Fruit fly (Drosophila melanogaster) whole organism, embryonic: ENCODE data around the gene sick.

Experiments
- Atf3 ChIP-seq: fragments of 200-800 bp; sonication (Bioruptor generic); optimal IDR thresholded peaks from 3 replicates; lab custom pipeline; 2016; ENCODE audit warnings: missing biosample characterization, missing genetic modification characterization
- Atf6 ChIP-seq: fragments of 200-800 bp; sonication (Bioruptor generic); IDR thresholded peaks from 2 replicates; pipeline ENCODE4 v1.3.6; 2022; ENCODE audit warnings: missing biosample characterization, missing genetic modification characterization
- CG10267 ChIP-seq: fragments of 200-800 bp; sonication (Bioruptor generic); optimal IDR thresholded peaks from 2 replicates; lab custom pipeline; 2018; ENCODE audit warnings: missing biosample characterization, mild to moderate bottlenecking, missing genetic modification characterization, moderate library complexity
- CG12219 ChIP-seq: fragments of 200-800 bp; sonication (Bioruptor generic); optimal IDR thresholded peaks from 3 replicates; lab custom pipeline; 2018; ENCODE audit warnings: missing biosample characterization, mild to moderate bottlenecking, missing genetic modification characterization
- CG12744 ChIP-seq: fragments of 200-800 bp; sonication (Bioruptor generic); optimal IDR thresholded peaks from 2 replicates; lab custom pipeline; 2016; ENCODE audit warnings: missing biosample characterization, missing genetic modification characterization
- CG12769 ChIP-seq: fragments of 200-800 bp; sonication (Bioruptor generic); optimal IDR thresholded peaks from 2 replicates; lab custom pipeline; 2019; ENCODE audit warnings: missing biosample characterization, mild to moderate bottlenecking, missing genetic modification characterization, moderate library complexity
- CG13287 ChIP-seq: fragments of 200-800 bp; sonication (Bioruptor generic); IDR thresholded peaks from 2 replicates; pipeline ENCODE4 v1.3.6; 2022; ENCODE audit warnings: missing biosample characterization, missing genetic modification characterization; ENCODE audit not compliant: partially characterized antibody
- CG16813 ChIP-seq: fragments of 200-800 bp; sonication (Bioruptor generic); IDR thresholded peaks from 3 replicates; pipeline ENCODE4 v1.3.6; 2022; ENCODE audit warnings: missing biosample characterization, missing genetic modification characterization; ENCODE audit not compliant: partially characterized antibody
- CG17328 ChIP-seq: fragments of 200-800 bp; sonication (Bioruptor generic); IDR thresholded peaks from 2 replicates; pipeline ENCODE4 v1.3.6; 2022; ENCODE audit warnings: missing biosample characterization, missing genetic modification characterization
- CG17829 ChIP-seq: fragments of 200-800 bp; optimal IDR thresholded peaks from 2 replicates; lab custom pipeline; 2019; ENCODE audit warnings: missing biosample characterization, mild to moderate bottlenecking, missing genetic modification characterization, moderate library complexity
- CG17912 ChIP-seq: fragments of 200-800 bp; sonication (Bioruptor generic); optimal IDR thresholded peaks from 2 replicates; lab custom pipeline; 2018; ENCODE audit warnings: missing biosample characterization, mild to moderate bottlenecking, missing genetic modification characterization
- CG18011 ChIP-seq: fragments of 200-800 bp; sonication (Bioruptor generic); optimal IDR thresholded peaks from 2 replicates; lab custom pipeline; 2017; ENCODE audit warnings: missing biosample characterization, missing genetic modification characterization, mild to moderate bottlenecking, moderate library complexity, missing genotype
- CG2120 ChIP-seq: fragments of 200-800 bp; sonication (Bioruptor generic); optimal IDR thresholded peaks from 3 replicates; lab custom pipeline; 2016; ENCODE audit warnings: missing biosample characterization, missing genetic modification characterization
- CG2875 ChIP-seq: fragments of 200-800 bp; sonication (Bioruptor generic); optimal IDR thresholded peaks from 2 replicates; lab custom pipeline; 2017; ENCODE audit warnings: missing biosample characterization, mild to moderate bottlenecking, missing genetic modification characterization, missing genetic modification reagents
- CG30431 ChIP-seq: fragments of 200-800 bp; sonication (Bioruptor generic); optimal IDR thresholded peaks from 2 replicates; lab custom pipeline; 2017; ENCODE audit warnings: missing biosample characterization, missing genetic modification characterization
- CG31224 ChIP-seq: fragments of 200-800 bp; sonication (Bioruptor generic); IDR thresholded peaks from 2 replicates; pipeline ENCODE4 v1.3.6; 2022; ENCODE audit warnings: missing biosample characterization, missing genetic modification characterization
- CG33213 ChIP-seq: fragments of 200-800 bp; sonication (Bioruptor generic); optimal IDR thresholded peaks from 3 replicates; lab custom pipeline; 2016; ENCODE audit warnings: missing biosample characterization, missing genetic modification characterization
- CG6765 ChIP-seq: fragments of 200-800 bp; sonication (Bioruptor generic); optimal IDR thresholded peaks from 3 replicates; lab custom pipeline; 2017; ENCODE audit warnings: missing biosample characterization, mild to moderate bottlenecking, missing genetic modification characterization
- CG7963 ChIP-seq: fragments of 200-800 bp; sonication (Bioruptor generic); IDR thresholded peaks from 3 replicates; pipeline ENCODE4 v1.3.6; 2022; ENCODE audit warnings: missing biosample characterization, missing genetic modification characterization; ENCODE audit not compliant: partially characterized antibody
- CG8944 ChIP-seq: fragments of 200-800 bp; sonication (Bioruptor generic); optimal IDR thresholded peaks from 3 replicates; lab custom pipeline; 2016; ENCODE audit warnings: missing biosample characterization, missing genetic modification characterization
- CG9932 ChIP-seq: fragments of 200-800 bp; sonication (Bioruptor generic); IDR thresholded peaks from 2 replicates; pipeline ENCODE4 v1.3.6; 2022; ENCODE audit warnings: missing biosample characterization, missing genetic modification characterization
- D19A ChIP-seq: fragments of 200-800 bp; optimal IDR thresholded peaks from 3 replicates; lab custom pipeline; 2019; ENCODE audit warnings: missing biosample characterization, mild to moderate bottlenecking, missing genetic modification characterization, moderate library complexity
- Dad ChIP-seq: fragments of 200-800 bp; sonication (Bioruptor generic); optimal IDR thresholded peaks from 3 replicates; lab custom pipeline; 2016; ENCODE audit warnings: missing biosample characterization, missing genetic modification characterization
- Deaf1 ChIP-seq: fragments of 200-800 bp; optimal IDR thresholded peaks from 3 replicates; lab custom pipeline; 2019; ENCODE audit warnings: missing biosample characterization, mild to moderate bottlenecking, missing genetic modification characterization, moderate library complexity
- Dll ChIP-seq: fragments of 200-800 bp; sonication (Bioruptor generic); IDR thresholded peaks from 4 replicates; pipeline ENCODE4 v1.3.6; 2022; ENCODE audit warnings: missing biosample characterization, missing genetic modification characterization; ENCODE audit not compliant: partially characterized antibody
- HLH54F ChIP-seq: fragments of 200-800 bp; sonication (Bioruptor generic); optimal IDR thresholded peaks from 3 replicates; lab custom pipeline; 2016; ENCODE audit warnings: missing biosample characterization, missing genetic modification characterization
- Hr78 ChIP-seq, 2 experiments: fragments of 200-800 bp in 1 of 2; fragments of >200 bp in 1 of 2; sonication (Bioruptor generic) in 1 of 2; optimal IDR thresholded peaks; 2 replicates each; lab custom pipeline; 2017 to 2019; ENCODE audit warnings: missing biosample characterization in 2 of 2, missing genetic modification characterization in 2 of 2, mild to moderate bottlenecking in 1 of 2, moderate library complexity in 1 of 2
- MESR4 ChIP-seq: fragments of 200-800 bp; sonication (Bioruptor generic); optimal IDR thresholded peaks from 2 replicates; lab custom pipeline; 2018; ENCODE audit warnings: missing biosample characterization, mild to moderate bottlenecking, missing genetic modification characterization, moderate library complexity
- Mad ChIP-seq: fragments of 200-800 bp; sonication (Bioruptor generic); optimal IDR thresholded peaks from 2 replicates; lab custom pipeline; 2016; ENCODE audit warnings: missing biosample characterization, missing genetic modification characterization
- Nf-YA ChIP-seq: fragments of 200-800 bp; sonication (Bioruptor generic); IDR thresholded peaks from 2 replicates; pipeline ENCODE4 v1.3.6; 2022; ENCODE audit warnings: missing biosample characterization, missing genetic modification characterization
- Sox102F ChIP-seq: fragments of 200-800 bp; sonication (Bioruptor generic); optimal IDR thresholded peaks from 2 replicates; lab custom pipeline; 2018; ENCODE audit warnings: missing biosample characterization, mild to moderate bottlenecking, missing genetic modification characterization, moderate library complexity
- Sry-δ ChIP-seq: fragments of 200-800 bp; sonication (Bioruptor generic); optimal IDR thresholded peaks from 2 replicates; lab custom pipeline; 2016; ENCODE audit warnings: missing biosample characterization, missing genetic modification characterization
- TFAM ChIP-seq: fragments of 200-800 bp; sonication (Bioruptor generic); optimal IDR thresholded peaks from 2 replicates; lab custom pipeline; 2017; ENCODE audit warnings: missing biosample characterization, missing genetic modification characterization, inconsistent platforms
- btn ChIP-seq: fragments of 200-800 bp; sonication (Bioruptor generic); optimal IDR thresholded peaks from 2 replicates; lab custom pipeline; 2016; ENCODE audit warnings: missing biosample characterization, missing genetic modification characterization
- crp ChIP-seq, 2 experiments: fragments of 200-800 bp; sonication (Bioruptor generic); optimal IDR thresholded peaks; 2 replicates in 1 of 2; 3 replicates in 1 of 2; lab custom pipeline; 2017; ENCODE audit warnings: missing biosample characterization in 2 of 2, missing genetic modification characterization in 2 of 2, mild to moderate bottlenecking in 1 of 2, moderate library complexity in 1 of 2
- cwo ChIP-seq: fragments of 200-800 bp; sonication (Bioruptor generic); optimal IDR thresholded peaks from 3 replicates; lab custom pipeline; 2017; ENCODE audit warnings: missing biosample characterization, missing genetic modification characterization, mild to moderate bottlenecking, moderate library complexity, missing genetic modification reagents
- dmrt99B ChIP-seq: fragments of 200-800 bp; sonication (Bioruptor generic); optimal IDR thresholded peaks from 2 replicates; lab custom pipeline; 2018; ENCODE audit warnings: missing biosample characterization, mild to moderate bottlenecking, missing genetic modification characterization, moderate library complexity
- dpn ChIP-seq, 2 experiments: fragments of 200-800 bp; sonication (Bioruptor generic); optimal IDR thresholded peaks; 3 replicates each; lab custom pipeline; 2016; ENCODE audit warnings: missing biosample characterization in 2 of 2, missing genetic modification characterization in 2 of 2
- fd3F ChIP-seq: fragments of 200-800 bp; sonication (Bioruptor generic); optimal IDR thresholded peaks from 2 replicates; lab custom pipeline; 2018; ENCODE audit warnings: missing biosample characterization, mild to moderate bottlenecking, missing genetic modification characterization, moderate library complexity
- gsb-n ChIP-seq: fragments of 200-800 bp; sonication (Bioruptor generic); optimal IDR thresholded peaks from 3 replicates; lab custom pipeline; 2018; ENCODE audit warnings: missing biosample characterization, mild to moderate bottlenecking, missing genetic modification characterization
- insv ChIP-seq, 2 experiments: fragments of 200-800 bp; sonication (Bioruptor generic); optimal IDR thresholded peaks; 3 replicates each; lab custom pipeline; 2016 to 2018; ENCODE audit warnings: missing biosample characterization in 2 of 2, missing genetic modification characterization in 2 of 2
- jigr1 ChIP-seq: fragments of 200-800 bp; sonication (Bioruptor generic); IDR thresholded peaks from 3 replicates; pipeline ENCODE4 v1.3.6; 2022; ENCODE audit warnings: missing biosample characterization, missing genetic modification characterization
- jing ChIP-seq: fragments of 200-800 bp; sonication (Bioruptor generic); optimal IDR thresholded peaks from 2 replicates; lab custom pipeline; 2018; ENCODE audit warnings: missing biosample characterization, mild to moderate bottlenecking, missing genetic modification characterization
- maf-S ChIP-seq: fragments of 200-800 bp; sonication (Bioruptor generic); optimal IDR thresholded peaks from 2 replicates; lab custom pipeline; 2016; ENCODE audit warnings: missing biosample characterization, missing genetic modification characterization
- pita ChIP-seq: fragments of 200-800 bp; sonication (Bioruptor generic); optimal IDR thresholded peaks from 2 replicates; lab custom pipeline; 2017; ENCODE audit warnings: missing biosample characterization, mild to moderate bottlenecking, missing genetic modification characterization
- repo ChIP-seq: fragments of 200-800 bp; sonication (Bioruptor generic); optimal IDR thresholded peaks from 2 replicates; lab custom pipeline; 2016; ENCODE audit warnings: missing biosample characterization, missing genetic modification characterization
- seq ChIP-seq: fragments of 200-800 bp; sonication (Bioruptor generic); IDR thresholded peaks from 2 replicates; pipeline ENCODE4 v1.3.6; 2022; ENCODE audit warnings: missing biosample characterization, missing genetic modification characterization
- ssp ChIP-seq: fragments of 200-800 bp; sonication (Bioruptor generic); IDR thresholded peaks from 2 replicates; pipeline ENCODE4 v1.3.6; 2022; ENCODE audit warnings: missing biosample characterization, missing genetic modification characterization
- yki ChIP-seq: fragments of >200 bp; optimal IDR thresholded peaks from 3 replicates; lab custom pipeline; 2018

Gene sick

DNA sequence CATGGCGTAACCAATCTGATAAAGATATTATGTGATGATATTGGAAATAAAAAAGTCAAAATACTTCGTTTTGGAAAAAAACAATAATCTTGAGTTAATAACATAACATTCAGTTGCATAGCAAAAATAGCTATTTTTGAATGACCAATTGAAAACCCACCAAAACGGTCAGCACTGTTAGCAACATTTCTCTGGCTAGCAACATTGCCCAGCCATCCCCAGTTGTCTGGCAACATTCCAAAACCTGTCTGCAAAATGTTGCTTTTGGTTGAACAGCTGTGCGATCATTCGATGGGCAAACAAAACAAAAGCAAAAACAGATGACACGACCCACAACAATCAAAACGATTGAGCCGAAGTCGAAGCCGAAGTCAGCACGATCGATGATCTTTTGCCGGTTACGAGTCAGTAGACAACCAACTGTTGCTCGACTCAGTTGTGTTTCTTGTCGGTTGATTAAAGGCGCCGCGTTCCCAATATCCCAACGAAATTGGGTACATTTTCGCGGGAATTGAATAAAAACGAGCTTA is 69.4 kb downstream of the sick start (continued):
- TF ChIP-seq CG12744 (GFP tag; lab: Kevin White, UChicago): peak; percentile 94
- peak; percentile 92 to 97 for TF ChIP-seq dpn (GFP tag; optimal IDR thresholded peaks at IDR 0.05; lab: Kevin White, UChicago)
- peak; percentile 89 for TF ChIP-seq Nf-YA (GFP tag; lab: Robert Waterston, UW)
- TF ChIP-seq jing (GFP tag; lab: Kevin White, UChicago): peak; percentile 81
- TF ChIP-seq jigr1 (GFP tag; lab: Robert Waterston, UW): peak; percentile 11; the same call in 1 of the 3 replicates
- peak; percentile 95 for TF ChIP-seq CG2875 (GFP tag; lab: Kevin White, UChicago)
- TF ChIP-seq CG17328 (GFP tag; lab: Robert Waterston, UW): peak; percentile 98
- peak; percentile 97 for TF ChIP-seq gsb-n (tag; lab: Kevin White, UChicago)
- TF ChIP-seq CG6765: peak; percentile 72
- TF ChIP-seq D19A (tag; lab: Kevin White, UChicago): peak; percentile 73
- TF ChIP-seq Hr78 (GFP tag; optimal IDR thresholded peaks at IDR 0.05; lab: Kevin White, UChicago): peak in 1 of 2 experiments; percentile 67
- no peak for TF ChIP-seq pita (GFP tag; lab: Kevin White, UChicago)
- peak; percentile 94 for TF ChIP-seq dmrt99B (tag; lab: Kevin White, UChicago)
- peak; percentile 90 for TF ChIP-seq CG30431 (GFP tag; lab: Kevin White, UChicago)
- TF ChIP-seq repo (GFP tag; lab: Kevin White, UChicago): peak; percentile 82
- TF ChIP-seq CG12769: peak; percentile 97
- peak; percentile 77 for TF ChIP-seq ssp
- TF ChIP-seq insv (GFP tag; optimal IDR thresholded peaks at IDR 0.05; lab: Kevin White, UChicago): peak; percentile 27 to 32
- TF ChIP-seq yki (lab: Kevin White, UChicago): no peak
- TF ChIP-seq seq: peak; percentile 98
- TF ChIP-seq cwo (GFP tag; lab: Kevin White, UChicago): peak; percentile 88
- peak; percentile 96 for TF ChIP-seq CG2120
- peak; percentile 88 for TF ChIP-seq CG10267 (tag; lab: Kevin White, UChicago)
- TF ChIP-seq maf-S (GFP tag; lab: Kevin White, UChicago): peak; percentile 95
- TF ChIP-seq Deaf1: peak; percentile 99
- TF ChIP-seq Atf3: peak; percentile 90
- TF ChIP-seq CG31224 (GFP tag; lab: Robert Waterston, UW): peak; percentile 87
- TF ChIP-seq Dad (GFP tag; lab: Kevin White, UChicago): peak; percentile 86
- TF ChIP-seq MESR4: peak; percentile 55
- TF ChIP-seq Dll (GFP tag; lab: Robert Waterston, UW): no peak
- TF ChIP-seq CG7963: no peak
- peak; percentile 96 for TF ChIP-seq CG12219 (GFP tag; lab: Kevin White, UChicago)
- TF ChIP-seq CG33213 (GFP tag; lab: Kevin White, UChicago): peak; percentile 74
- TF ChIP-seq Atf6: peak; percentile 98
- peak; percentile 94 for TF ChIP-seq fd3F (GFP tag; lab: Kevin White, UChicago)
- TF ChIP-seq Mad: peak; percentile 88
- peak; percentile 65 for TF ChIP-seq Sry-δ
- peak; percentile 95 for TF ChIP-seq CG17829 (tag; lab: Kevin White, UChicago)
- peak in 1 of 2 experiments; percentile 73 for TF ChIP-seq crp (GFP tag; optimal IDR thresholded peaks at IDR 0.05; lab: Kevin White, UChicago)
- peak; percentile 95 for TF ChIP-seq CG9932 (GFP tag; lab: Robert Waterston, UW)
- peak; percentile 35 for TF ChIP-seq CG17912
- peak; percentile 94 for TF ChIP-seq HLH54F (GFP tag; lab: Kevin White, UChicago)
- TF ChIP-seq CG8944 (GFP tag; lab: Kevin White, UChicago): peak; percentile 92
- TF ChIP-seq btn (GFP tag; lab: Kevin White, UChicago): peak; percentile 73
- peak; percentile 12; the same call in 1 of the 2 replicates for TF ChIP-seq CG13287 (GFP tag; lab: Robert Waterston, UW)
- peak; percentile 88 for TF ChIP-seq CG18011 (GFP tag; lab: Kevin White, UChicago)
- TF ChIP-seq CG16813 (GFP tag; lab: Robert Waterston, UW): no peak
- peak; percentile 98 for TF ChIP-seq Sox102F (GFP tag; lab: Kevin White, UChicago)
- peak; percentile 59 for TF ChIP-seq TFAM (GFP tag; lab: Kevin White, UChicago)
